Fruit fly (Drosophila melanogaster) whole organism, wandering third instar larva: Measurements from ENCODE around the gene CG12984.
A peak's percentile ranks its signal among the peaks of the same experiment; 100 is the strongest.

ENCODE experiments used
- Abd-B ChIP-seq: fragments of >200 bp; optimal IDR thresholded peaks from 2 replicates; lab custom pipeline; 2017; ENCODE audit warnings: missing biosample characterization, missing genetic modification characterization
- CG32264 ChIP-seq: fragments of 200-800 bp; sonication (Bioruptor generic); optimal IDR thresholded peaks from 2 replicates; lab custom pipeline; 2016; ENCODE audit warnings: missing biosample characterization, missing genetic modification characterization
- CG9705 ChIP-seq: fragments of 200-800 bp; sonication (Bioruptor generic); optimal IDR thresholded peaks from 2 replicates; lab custom pipeline; 2018; ENCODE audit warnings: missing biosample characterization, mild to moderate bottlenecking, missing genetic modification characterization
- CrebA ChIP-seq: fragments of 200-800 bp; sonication (Bioruptor generic); optimal IDR thresholded peaks from 2 replicates; lab custom pipeline; 2016; ENCODE audit warnings: missing biosample characterization, mild to moderate bottlenecking, missing genetic modification characterization, borderline replicate concordance
- Dfd ChIP-seq: fragments of >200 bp; optimal IDR thresholded peaks from 2 replicates; lab custom pipeline; 2017; ENCODE audit warnings: missing biosample characterization, missing genetic modification characterization
- Dif ChIP-seq: fragments of 200-275, 200-300 bp; sonication (Bioruptor generic); optimal IDR thresholded peaks from 2 replicates; lab custom pipeline; 2018; ENCODE audit warnings: missing biosample characterization, missing genetic modification characterization; ENCODE audit not compliant: partially characterized antibody
- GATAd ChIP-seq: sonication (Bioruptor generic); optimal IDR thresholded peaks from 2 replicates; lab custom pipeline; 2016; ENCODE audit warnings: missing biosample characterization, missing genetic modification characterization
- HLH106 ChIP-seq: fragments of 200-800 bp; optimal IDR thresholded peaks from 3 replicates; lab custom pipeline; 2019; ENCODE audit warnings: missing biosample characterization, mild to moderate bottlenecking, missing genetic modification characterization, moderate library complexity
- Hnf4 ChIP-seq: fragments of 200-800 bp; sonication (Bioruptor generic); optimal IDR thresholded peaks from 2 replicates; lab custom pipeline; 2016; ENCODE audit warnings: missing biosample characterization, mild to moderate bottlenecking, missing genetic modification characterization
- Hr78 ChIP-seq: fragments of >200 bp; optimal IDR thresholded peaks from 2 replicates; lab custom pipeline; 2017; ENCODE audit warnings: missing biosample characterization, missing genetic modification characterization
- Hr83 ChIP-seq: fragments of 200-300 bp; sonication (Bioruptor generic); optimal IDR thresholded peaks from 2 replicates; lab custom pipeline; 2016; ENCODE audit warnings: missing biosample characterization, mild to moderate bottlenecking, missing genetic modification characterization, moderate library complexity; ENCODE audit not compliant: poor library complexity, severe bottlenecking
- Jra ChIP-seq: sonication (Bioruptor generic); optimal IDR thresholded peaks from 2 replicates; lab custom pipeline; 2016; ENCODE audit warnings: missing biosample characterization, missing genetic modification characterization
- Mio ChIP-seq: sonication (Bioruptor generic); optimal IDR thresholded peaks from 2 replicates; lab custom pipeline; 2016; ENCODE audit warnings: missing biosample characterization, missing genetic modification characterization
- Myc ChIP-seq: fragments of >200 bp; optimal IDR thresholded peaks from 2 replicates; lab custom pipeline; 2017
- N ChIP-seq: fragments of >200 bp; optimal IDR thresholded peaks from 2 replicates; lab custom pipeline; 2018; ENCODE audit warnings: missing biosample characterization, missing external identifiers, missing genetic modification characterization
- OdsH ChIP-seq: fragments of 200-800 bp; sonication (Bioruptor generic); optimal IDR thresholded peaks from 2 replicates; lab custom pipeline; 2016; ENCODE audit warnings: missing biosample characterization, mild to moderate bottlenecking, missing genetic modification characterization
- Rel ChIP-seq, 2 experiments: fragments of 200-800 bp; sonication (Bioruptor generic) in 1 of 2; optimal IDR thresholded peaks; 2 replicates in 1 of 2; 3 replicates in 1 of 2; lab custom pipeline; 2016 to 2019; ENCODE audit warnings: mild to moderate bottlenecking in 2 of 2, missing biosample characterization in 2 of 2, missing genetic modification characterization in 2 of 2, moderate library complexity in 1 of 2
- Sp1 ChIP-seq: fragments of 200-800 bp; sonication (Bioruptor generic); optimal IDR thresholded peaks from 3 replicates; lab custom pipeline; 2019; ENCODE audit warnings: missing biosample characterization, mild to moderate bottlenecking, missing genetic modification characterization, moderate library complexity
- Vsx2 ChIP-seq: fragments of 200-300, 225-300 bp; sonication (Bioruptor generic); optimal IDR thresholded peaks from 2 replicates; lab custom pipeline; 2018; ENCODE audit warnings: missing biosample characterization, missing genetic modification characterization; ENCODE audit not compliant: partially characterized antibody
- br ChIP-seq: fragments of 200-800 bp; sonication (Bioruptor generic); optimal IDR thresholded peaks from 2 replicates; lab custom pipeline; 2016; ENCODE audit warnings: missing biosample characterization, missing genetic modification characterization
- brk ChIP-seq: fragments of 200-800 bp; sonication (Bioruptor generic); optimal IDR thresholded peaks from 2 replicates; lab custom pipeline; 2016; ENCODE audit warnings: missing biosample characterization, mild to moderate bottlenecking, missing genetic modification characterization
- dl ChIP-seq, 2 experiments: fragments of 175-275, 200-275 bp in 1 of 2; fragments of 200-275 bp in 1 of 2; sonication (Bioruptor generic); optimal IDR thresholded peaks; lab custom pipeline; 2018; ENCODE audit warnings: mild to moderate bottlenecking in 2 of 2, missing biosample characterization in 2 of 2, missing genetic modification characterization in 2 of 2, moderate library complexity in 2 of 2; ENCODE audit not compliant: partially characterized antibody in 2 of 2, insufficient read depth in 1 of 2
- dmrt93B ChIP-seq: fragments of 200-800 bp; sonication (Bioruptor generic); optimal IDR thresholded peaks from 2 replicates; lab custom pipeline; 2018; ENCODE audit warnings: missing biosample characterization, mild to moderate bottlenecking, missing genetic modification characterization
- dsf ChIP-seq: sonication (Bioruptor generic); optimal IDR thresholded peaks from 2 replicates; lab custom pipeline; 2016; ENCODE audit warnings: missing biosample characterization, missing genetic modification characterization, borderline replicate concordance
- ey ChIP-seq: fragments of 200-800 bp; sonication (Bioruptor generic); optimal IDR thresholded peaks from 2 replicates; lab custom pipeline; 2016; ENCODE audit warnings: missing biosample characterization, missing genetic modification characterization
- foxo ChIP-seq, 2 experiments: fragments of 200-800 bp; sonication (Bioruptor generic); optimal IDR thresholded peaks; 2 replicates in 1 of 2; 3 replicates in 1 of 2; lab custom pipeline; 2016 to 2017; ENCODE audit warnings: missing biosample characterization in 2 of 2, missing genetic modification characterization in 2 of 2
- fru ChIP-seq: fragments of 200-800 bp; sonication (Bioruptor generic); optimal IDR thresholded peaks from 3 replicates; lab custom pipeline; 2016; ENCODE audit warnings: missing biosample characterization, mild to moderate bottlenecking, missing genetic modification characterization
- h ChIP-seq: fragments of 200-800 bp; sonication (Bioruptor generic); optimal IDR thresholded peaks from 3 replicates; lab custom pipeline; 2016; ENCODE audit warnings: missing biosample characterization, mild to moderate bottlenecking, missing genetic modification characterization
- jim ChIP-seq: fragments of 175-275, 200-325 bp; sonication (Bioruptor generic); optimal IDR thresholded peaks from 2 replicates; lab custom pipeline; 2016; ENCODE audit warnings: missing biosample characterization, mild to moderate bottlenecking, missing genetic modification characterization
- lola ChIP-seq: fragments of >200 bp; optimal IDR thresholded peaks from 2 replicates; lab custom pipeline; 2017; ENCODE audit warnings: missing biosample characterization, missing genetic modification characterization
- pan ChIP-seq: fragments of >200 bp; optimal IDR thresholded peaks from 2 replicates; lab custom pipeline; 2017
- psq ChIP-seq: fragments of 200-800 bp; sonication (Bioruptor generic); optimal IDR thresholded peaks from 3 replicates; lab custom pipeline; 2017; ENCODE audit warnings: missing biosample characterization, mild to moderate bottlenecking, missing genetic modification characterization, moderate library complexity
- rgr ChIP-seq: fragments of 200-800 bp; sonication (Bioruptor generic); optimal IDR thresholded peaks from 3 replicates; lab custom pipeline; 2016; ENCODE audit warnings: missing biosample characterization, mild to moderate bottlenecking, missing genetic modification characterization
- sage ChIP-seq: fragments of 200-800 bp; sonication (Bioruptor generic); optimal IDR thresholded peaks from 2 replicates; lab custom pipeline; 2016; ENCODE audit warnings: missing biosample characterization, mild to moderate bottlenecking, missing genetic modification characterization
- sv ChIP-seq: fragments of 200-800 bp; sonication (Bioruptor generic); optimal IDR thresholded peaks from 3 replicates; lab custom pipeline; 2016; ENCODE audit warnings: missing biosample characterization, missing genetic modification characterization
- tai ChIP-seq: sonication (Bioruptor generic); optimal IDR thresholded peaks from 2 replicates; lab custom pipeline; 2016; ENCODE audit warnings: missing biosample characterization, missing genetic modification characterization
- usp ChIP-seq: fragments of >200 bp; optimal IDR thresholded peaks from 2 replicates; lab custom pipeline; 2017; ENCODE audit warnings: missing biosample characterization, missing genetic modification characterization
- woc ChIP-seq: sonication (Bioruptor generic); optimal IDR thresholded peaks from 2 replicates; lab custom pipeline; 2016; ENCODE audit warnings: missing biosample characterization, mild to moderate bottlenecking, missing genetic modification characterization

Gene CG12984

DNA sequence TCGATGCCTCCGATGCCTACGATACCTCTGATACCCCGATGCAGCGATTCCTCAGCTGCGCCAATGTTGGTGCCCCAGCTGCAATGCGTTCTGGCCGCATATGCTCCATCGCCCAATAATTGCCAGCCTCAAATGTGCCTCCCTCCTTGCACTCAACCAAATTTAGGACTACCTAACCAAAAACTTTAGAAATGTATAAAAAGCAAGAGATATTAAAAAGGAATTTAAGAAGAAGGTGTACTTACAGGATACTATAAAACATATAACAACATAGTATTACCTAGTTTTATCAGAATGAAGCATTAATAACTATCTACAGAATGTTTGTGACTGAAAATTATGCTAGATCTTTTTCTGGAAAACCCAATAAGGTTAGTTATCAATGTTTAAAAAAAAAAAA lies 9.7 kb upstream of the CG12984 start:
- TF ChIP-seq Sp1 (GFP tag; lab: Kevin White, UChicago) (peak; percentile 17), fru (GFP tag; lab: Kevin White, UChicago) (peak; percentile 38), OdsH (GFP tag; lab: Kevin White, UChicago) (peak; percentile 12), foxo (GFP tag; optimal IDR thresholded peaks at IDR 0.05; lab: Kevin White, UChicago) (peak in 1 of 2 experiments; percentile 1), CG9705 (GFP tag; lab: Kevin White, UChicago) (no peak), HLH106 (peak; percentile 33), dmrt93B (GFP tag; lab: Kevin White, UChicago) (no peak), Hr83 (GFP tag; lab: Kevin White, UChicago) (no peak), h (GFP tag; lab: Kevin White, UChicago) (peak; percentile 1), CG32264 (GFP tag; lab: Kevin White, UChicago) (no peak), GATAd (no peak), psq (peak; percentile 9), jim (GFP tag; lab: Kevin White, UChicago) (no peak), N (GFP tag; lab: Kevin White, UChicago) (no peak), tai (no peak), Jra (GFP tag; lab: Kevin White, UChicago) (no peak), Vsx2 (no peak), Dfd (GFP tag; lab: Kevin White, UChicago) (no peak), dl (GFP tag; optimal IDR thresholded peaks at IDR 0.05; lab: Kevin White, UChicago; ENCODE audit: insufficient read depth in 1 of 2, partially characterized antibody in 2 of 2) (no peak), Hr78 (GFP tag; lab: Kevin White, UChicago) (no peak), woc (peak; percentile 21), sage (GFP tag; lab: Kevin White, UChicago) (no peak), Dif (GFP tag; lab: Kevin White, UChicago) (no peak), CrebA (GFP tag; lab: Kevin White, UChicago) (no peak)

DNA sequence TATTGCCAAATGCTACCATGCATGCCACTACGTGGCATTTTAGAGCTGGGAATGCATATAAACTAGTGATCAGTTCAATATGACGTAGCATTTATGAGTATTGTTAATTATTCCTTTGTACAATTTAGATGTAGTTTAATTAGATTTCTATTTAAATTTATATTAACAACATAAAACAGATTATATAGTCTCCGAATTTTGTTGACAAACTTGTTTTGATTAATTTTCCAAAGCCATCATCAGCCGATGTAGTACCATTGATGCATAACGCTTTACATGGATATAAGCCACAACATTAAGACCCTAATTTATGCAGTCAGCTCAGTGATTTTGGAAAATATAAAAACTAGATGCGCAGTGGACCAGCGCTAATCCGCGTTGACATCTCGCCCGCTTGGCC lies 8.9 kb upstream of the CG12984 start:
- TF ChIP-seq br (GFP tag; lab: Kevin White, UChicago) (no peak), Hnf4 (GFP tag; lab: Kevin White, UChicago) (no peak), jim (GFP tag; lab: Kevin White, UChicago) (no peak), h (GFP tag; lab: Kevin White, UChicago) (no peak), woc (no peak), tai (no peak), ey (no peak), pan (lab: Kevin White, UChicago) (no peak)

DNA sequence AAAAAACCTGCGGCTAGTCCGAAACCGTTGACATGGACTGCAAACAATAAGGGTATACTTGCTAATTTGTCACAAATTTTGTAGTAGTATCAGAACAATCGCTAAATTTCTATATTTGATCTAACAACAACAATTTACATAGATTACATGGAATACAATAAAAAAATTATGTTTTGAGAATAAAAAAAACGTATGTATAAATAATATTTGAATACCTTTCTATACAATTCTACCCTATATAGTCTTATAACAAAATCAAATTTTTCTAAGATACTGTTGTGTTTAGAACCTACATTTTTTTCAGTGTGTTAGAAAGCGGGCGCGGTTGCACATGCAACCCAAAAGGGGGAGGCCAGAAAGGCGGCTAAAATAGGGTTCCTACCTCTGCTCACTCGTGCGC lies 8.2 kb upstream of the CG12984 start:
- TF ChIP-seq pan (lab: Kevin White, UChicago) (no peak), Jra (GFP tag; lab: Kevin White, UChicago) (no peak), sage (GFP tag; lab: Kevin White, UChicago) (no peak), ey (peak; percentile 16), dmrt93B (GFP tag; lab: Kevin White, UChicago) (no peak), Dfd (GFP tag; lab: Kevin White, UChicago) (no peak), dl (GFP tag; optimal IDR thresholded peaks at IDR 0.05; lab: Kevin White, UChicago; ENCODE audit: insufficient read depth in 1 of 2, partially characterized antibody in 2 of 2) (no peak), psq (no peak), CG9705 (GFP tag; lab: Kevin White, UChicago) (no peak), rgr (GFP tag; lab: Kevin White, UChicago) (peak; percentile 14), h (GFP tag; lab: Kevin White, UChicago) (peak; percentile 19), OdsH (GFP tag; lab: Kevin White, UChicago) (no peak), Abd-B (GFP tag; lab: Kevin White, UChicago) (no peak), sv (GFP tag; lab: Kevin White, UChicago) (no peak), br (GFP tag; lab: Kevin White, UChicago) (no peak), Rel (GFP tag; optimal IDR thresholded peaks at IDR 0.05; lab: Kevin White, UChicago) (no peak), Rel (tag; optimal IDR thresholded peaks at IDR 0.05; lab: Kevin White, UChicago) (no peak), Sp1 (GFP tag; lab: Kevin White, UChicago) (peak; percentile 33), Hr83 (GFP tag; lab: Kevin White, UChicago) (no peak), Myc (no peak), Hr78 (GFP tag; lab: Kevin White, UChicago) (no peak), Hnf4 (GFP tag; lab: Kevin White, UChicago) (no peak), Vsx2 (no peak), tai (no peak), Mio (GFP tag; lab: Kevin White, UChicago) (no peak), CG32264 (GFP tag; lab: Kevin White, UChicago) (no peak), brk (GFP tag; lab: Kevin White, UChicago) (no peak), usp (no peak), fru (GFP tag; lab: Kevin White, UChicago) (peak; percentile 44), Dif (GFP tag; lab: Kevin White, UChicago) (no peak), GATAd (no peak), foxo (GFP tag; optimal IDR thresholded peaks at IDR 0.05; lab: Kevin White, UChicago) (peak in 1 of 2 experiments; percentile 38), N (GFP tag; lab: Kevin White, UChicago) (no peak), HLH106 (peak; percentile 29), CrebA (GFP tag; lab: Kevin White, UChicago) (no peak), woc (no peak), lola (GFP tag; lab: Kevin White, UChicago) (no peak), jim (GFP tag; lab: Kevin White, UChicago) (no peak), dsf (GFP tag; lab: Kevin White, UChicago) (no peak)
